Fruit fly (Drosophila melanogaster) whole organism, embryonic: ENCODE measurements around the gene CG34307.

Experiments used
- BEAF-32 ChIP-seq: fragments of 200-800 bp; sonication (Bioruptor generic); optimal IDR thresholded peaks from 3 replicates; lab custom pipeline; 2017; ENCODE audit warnings: missing biosample characterization, missing genetic modification characterization, mild to moderate bottlenecking, moderate library complexity, missing genetic modification reagents
- Bgb ChIP-seq: fragments of 200-800 bp; sonication (Bioruptor generic); IDR thresholded peaks from 2 replicates; pipeline ENCODE4 v1.3.6; 2022; ENCODE audit warnings: missing biosample characterization, missing genetic modification characterization; ENCODE audit not compliant: partially characterized antibody
- Bteb2 ChIP-seq: fragments of 200-800 bp; sonication (Bioruptor generic); optimal IDR thresholded peaks from 2 replicates; lab custom pipeline; 2016; ENCODE audit warnings: missing biosample characterization, missing genetic modification characterization
- CG10366 ChIP-seq: fragments of 200-800 bp; sonication (Bioruptor generic); IDR thresholded peaks from 2 replicates; pipeline ENCODE4 v1.3.6; 2022; ENCODE audit warnings: missing biosample characterization, missing genetic modification characterization
- CG14050 ChIP-seq: fragments of 200-800 bp; sonication (Bioruptor generic); IDR thresholded peaks from 3 replicates; pipeline ENCODE4 v1.3.6; 2022; ENCODE audit warnings: missing biosample characterization, missing genetic modification characterization
- CG15601 ChIP-seq: fragments of 200-800 bp; sonication (Bioruptor generic); optimal IDR thresholded peaks from 3 replicates; lab custom pipeline; 2019; ENCODE audit warnings: missing biosample characterization, mild to moderate bottlenecking, missing genetic modification characterization, moderate library complexity
- CG1647 ChIP-seq: fragments of 200-800 bp; sonication (Bioruptor generic); optimal IDR thresholded peaks from 3 replicates; lab custom pipeline; 2016; ENCODE audit warnings: missing biosample characterization, missing genetic modification characterization
- CG16863 ChIP-seq: fragments of 200-800 bp; sonication (Bioruptor generic); optimal IDR thresholded peaks from 3 replicates; lab custom pipeline; 2016; ENCODE audit warnings: missing biosample characterization, missing genetic modification characterization
- CG2116 ChIP-seq: fragments of 200-800 bp; sonication (Bioruptor generic); optimal IDR thresholded peaks from 3 replicates; lab custom pipeline; 2018; ENCODE audit warnings: missing biosample characterization, mild to moderate bottlenecking, missing genetic modification characterization
- CG2678 ChIP-seq: fragments of 200-800 bp; sonication (Bioruptor generic); optimal IDR thresholded peaks from 3 replicates; lab custom pipeline; 2019; ENCODE audit warnings: missing biosample characterization, mild to moderate bottlenecking, missing genetic modification characterization, moderate library complexity
- CG31365 ChIP-seq: fragments of 200-800 bp; sonication (Bioruptor generic); optimal IDR thresholded peaks from 2 replicates; lab custom pipeline; 2018; ENCODE audit warnings: missing biosample characterization, mild to moderate bottlenecking, missing genetic modification characterization
- CG33213 ChIP-seq: fragments of 200-800 bp; sonication (Bioruptor generic); optimal IDR thresholded peaks from 3 replicates; lab custom pipeline; 2016; ENCODE audit warnings: missing biosample characterization, missing genetic modification characterization
- CG3726 ChIP-seq: fragments of 200-800 bp; sonication (Bioruptor generic); IDR thresholded peaks from 3 replicates; pipeline ENCODE4, ENCODE4 v1.3.6; 2022; ENCODE audit warnings: missing biosample characterization, missing genetic modification characterization
- CG4282 ChIP-seq: fragments of 200-800 bp; sonication (Bioruptor generic); optimal IDR thresholded peaks from 2 replicates; lab custom pipeline; 2016; ENCODE audit warnings: missing biosample characterization, missing genetic modification characterization
- CG4820 ChIP-seq: fragments of 200-800 bp; sonication (Bioruptor generic); optimal IDR thresholded peaks from 3 replicates; lab custom pipeline; 2016; ENCODE audit warnings: missing biosample characterization, missing genetic modification characterization
- CG6654 ChIP-seq: fragments of 200-800 bp; sonication (Bioruptor generic); optimal IDR thresholded peaks from 2 replicates; lab custom pipeline; 2017; ENCODE audit warnings: missing biosample characterization, mild to moderate bottlenecking, missing genetic modification characterization
- CG8359 ChIP-seq: fragments of 200-800 bp; sonication (Bioruptor generic); optimal IDR thresholded peaks from 2 replicates; lab custom pipeline; 2017; ENCODE audit warnings: missing biosample characterization, mild to moderate bottlenecking, missing genetic modification characterization, borderline replicate concordance
- D ChIP-seq, 2 experiments: fragments of 200-800 bp in 1 of 2; fragments of >200 bp in 1 of 2; sonication (Bioruptor generic) in 1 of 2; optimal IDR thresholded peaks; 2 replicates in 1 of 2; 3 replicates in 1 of 2; lab custom pipeline; 2017; ENCODE audit warnings: mild to moderate bottlenecking in 1 of 2, missing biosample characterization in 1 of 2, missing genetic modification characterization in 1 of 2, missing genetic modification reagents in 1 of 2
- D19A ChIP-seq: fragments of 200-800 bp; optimal IDR thresholded peaks from 3 replicates; lab custom pipeline; 2019; ENCODE audit warnings: missing biosample characterization, mild to moderate bottlenecking, missing genetic modification characterization, moderate library complexity
- Deaf1 ChIP-seq: fragments of 200-800 bp; optimal IDR thresholded peaks from 3 replicates; lab custom pipeline; 2019; ENCODE audit warnings: missing biosample characterization, mild to moderate bottlenecking, missing genetic modification characterization, moderate library complexity
- Doc3 ChIP-seq: fragments of 200-800 bp; sonication (Bioruptor generic); IDR thresholded peaks from 3 replicates; pipeline ENCODE4 v1.3.6; 2022; ENCODE audit warnings: missing biosample characterization, missing genetic modification characterization; ENCODE audit not compliant: partially characterized antibody
- Eip74EF ChIP-seq, 2 experiments: fragments of 200-800 bp in 1 of 2; fragments of >200 bp in 1 of 2; sonication (Bioruptor generic) in 1 of 2; optimal IDR thresholded peaks; 2 replicates each; lab custom pipeline; 2017 to 2019; ENCODE audit warnings: missing biosample characterization in 2 of 2, missing genetic modification characterization in 2 of 2, mild to moderate bottlenecking in 1 of 2, moderate library complexity in 1 of 2
- Fer1 ChIP-seq: fragments of 200-800 bp; sonication (Bioruptor generic); optimal IDR thresholded peaks from 2 replicates; lab custom pipeline; 2017; ENCODE audit warnings: missing biosample characterization, mild to moderate bottlenecking, missing genetic modification characterization
- Hr39 ChIP-seq: fragments of >200 bp; optimal IDR thresholded peaks from 2 replicates; lab custom pipeline; 2017
- Hr51 ChIP-seq, 2 experiments: fragments of 200-800 bp; sonication (Bioruptor generic); optimal IDR thresholded peaks; 2 replicates in 1 of 2; 3 replicates in 1 of 2; lab custom pipeline; 2016 to 2018; ENCODE audit warnings: missing biosample characterization in 2 of 2, missing genetic modification characterization in 2 of 2, mild to moderate bottlenecking in 1 of 2, moderate library complexity in 1 of 2
- Hsf ChIP-seq: fragments of 200-800 bp; sonication (Bioruptor generic); optimal IDR thresholded peaks from 3 replicates; lab custom pipeline; 2016; ENCODE audit warnings: missing biosample characterization, missing genetic modification characterization
- Meics ChIP-seq: fragments of 200-800 bp; sonication (Bioruptor generic); optimal IDR thresholded peaks from 2 replicates; lab custom pipeline; 2017; ENCODE audit warnings: missing biosample characterization, mild to moderate bottlenecking, missing genetic modification characterization
- Mes4 ChIP-seq: fragments of 200-800 bp; sonication (Bioruptor generic); optimal IDR thresholded peaks from 2 replicates; lab custom pipeline; 2016; ENCODE audit warnings: missing biosample characterization, missing genetic modification characterization
- Oli ChIP-seq: fragments of 200-800 bp; sonication (Bioruptor generic); optimal IDR thresholded peaks from 2 replicates; lab custom pipeline; 2018; ENCODE audit warnings: missing biosample characterization, mild to moderate bottlenecking, missing genetic modification characterization, moderate library complexity
- Pdp1 ChIP-seq, 2 experiments: fragments of 200-800 bp; sonication (Bioruptor generic); optimal IDR thresholded peaks; 3 replicates each; lab custom pipeline; 2016; ENCODE audit warnings: missing biosample characterization in 2 of 2, missing genetic modification characterization in 2 of 2, mild to moderate bottlenecking in 1 of 2, moderate library complexity in 1 of 2
- Side ChIP-seq: fragments of 200-800 bp; sonication (Bioruptor generic); optimal IDR thresholded peaks from 2 replicates; lab custom pipeline; 2016; ENCODE audit warnings: missing biosample characterization, missing genetic modification characterization
- Usf ChIP-seq: fragments of 200-800 bp; sonication (Bioruptor generic); optimal IDR thresholded peaks from 2 replicates; lab custom pipeline; 2017; ENCODE audit warnings: missing genotype, missing biosample characterization, missing genetic modification characterization
- bab2 ChIP-seq: fragments of 200-800 bp; sonication (Bioruptor generic); optimal IDR thresholded peaks from 2 replicates; lab custom pipeline; 2016; ENCODE audit warnings: missing biosample characterization, missing genetic modification characterization
- bowl ChIP-seq: fragments of 200-800 bp; sonication (Bioruptor generic); IDR thresholded peaks from 2 replicates; pipeline ENCODE4 v1.3.6; 2022; ENCODE audit warnings: missing biosample characterization, missing genetic modification characterization
- bsh ChIP-seq, 2 experiments: fragments of 200-800 bp; sonication (Bioruptor generic); optimal IDR thresholded peaks; 2 replicates each; lab custom pipeline; 2017 to 2018; ENCODE audit warnings: mild to moderate bottlenecking in 2 of 2, missing biosample characterization in 2 of 2, missing genetic modification characterization in 2 of 2, moderate library complexity in 1 of 2
- cad ChIP-seq: fragments of >200 bp; optimal IDR thresholded peaks from 2 replicates; lab custom pipeline; 2017; ENCODE audit warnings: missing biosample characterization, missing genetic modification characterization
- cato ChIP-seq: fragments of 200-800 bp; sonication (Bioruptor generic); optimal IDR thresholded peaks from 2 replicates; lab custom pipeline; 2016; ENCODE audit warnings: missing biosample characterization, missing genetic modification characterization, borderline replicate concordance
- eyg ChIP-seq: fragments of 200-800 bp; sonication (Bioruptor generic); optimal IDR thresholded peaks from 3 replicates; lab custom pipeline; 2016; ENCODE audit warnings: missing biosample characterization, missing genetic modification characterization
- fd96Cb ChIP-seq: fragments of 200-800 bp; sonication (Bioruptor generic); optimal IDR thresholded peaks from 2 replicates; lab custom pipeline; 2018; ENCODE audit warnings: missing biosample characterization, mild to moderate bottlenecking, missing genetic modification characterization, moderate library complexity
- grau ChIP-seq: fragments of 200-800 bp; optimal IDR thresholded peaks from 3 replicates; lab custom pipeline; 2019; ENCODE audit warnings: missing biosample characterization, mild to moderate bottlenecking, missing genetic modification characterization, moderate library complexity
- gt ChIP-seq: fragments of 200-800 bp; sonication (Bioruptor generic); IDR thresholded peaks from 2 replicates; pipeline ENCODE4 v1.3.6; 2022; ENCODE audit warnings: missing biosample characterization, missing genetic modification characterization
- luna ChIP-seq: fragments of 200-800 bp; sonication (Bioruptor generic); optimal IDR thresholded peaks from 2 replicates; lab custom pipeline; 2016; ENCODE audit warnings: missing biosample characterization, missing genetic modification characterization
- shn ChIP-seq: fragments of 200-800 bp; sonication (Bioruptor generic); optimal IDR thresholded peaks from 3 replicates; lab custom pipeline; 2016; ENCODE audit warnings: missing biosample characterization, missing genetic modification characterization
- sisA ChIP-seq: fragments of 200-800 bp; sonication (Bioruptor generic); IDR thresholded peaks from 2 replicates; pipeline ENCODE4 v1.3.6; 2022; ENCODE audit warnings: missing biosample characterization, missing genetic modification characterization
- so ChIP-seq: fragments of 200-800 bp; sonication (Bioruptor generic); IDR thresholded peaks from 3 replicates; pipeline ENCODE4 v1.3.6; 2022; ENCODE audit warnings: missing biosample characterization, missing genetic modification characterization
- tap ChIP-seq: fragments of 200-800 bp; optimal IDR thresholded peaks from 3 replicates; lab custom pipeline; 2019; ENCODE audit warnings: missing biosample characterization, mild to moderate bottlenecking, missing genetic modification characterization, moderate library complexity
- twi ChIP-seq: fragments of 200-800 bp; optimal IDR thresholded peaks from 2 replicates; lab custom pipeline; 2019; ENCODE audit warnings: missing biosample characterization, mild to moderate bottlenecking, missing genetic modification characterization, moderate library complexity
- tx ChIP-seq: fragments of 200-800 bp; sonication (Bioruptor generic); optimal IDR thresholded peaks from 2 replicates; lab custom pipeline; 2016; ENCODE audit warnings: missing biosample characterization, missing genetic modification characterization
- unpg ChIP-seq: fragments of 200-800 bp; sonication (Bioruptor generic); optimal IDR thresholded peaks from 3 replicates; lab custom pipeline; 2018; ENCODE audit warnings: missing biosample characterization, mild to moderate bottlenecking, missing genetic modification characterization, moderate library complexity

CG34307 gene

dm6 chr3R:11947079-11947869 lies 49.9 kb downstream of the CG34307 start (continued):
- TF ChIP-seq CG2678 = peak; percentile 32
- no peak for TF ChIP-seq twi (tag; lab: Kevin White, UChicago)
- no peak for TF ChIP-seq BEAF-32 (GFP tag; lab: Kevin White, UChicago)
- no peak for TF ChIP-seq CG6654 (GFP tag; lab: Kevin White, UChicago)
- TF ChIP-seq CG15601 (tag; lab: Kevin White, UChicago) = no peak
- TF ChIP-seq unpg (GFP tag; lab: Kevin White, UChicago) = peak; percentile 27
- peak; percentile 84 for TF ChIP-seq grau
- TF ChIP-seq D (optimal IDR thresholded peaks at IDR 0.05; lab: Kevin White, UChicago) = no peak
- TF ChIP-seq D (GFP tag; optimal IDR thresholded peaks at IDR 0.05; lab: Kevin White, UChicago) = no peak
- TF ChIP-seq Meics (GFP tag; lab: Kevin White, UChicago) = no peak
- peak; percentile 18 for TF ChIP-seq Oli (tag; lab: Kevin White, UChicago)
- TF ChIP-seq eyg = no peak
- TF ChIP-seq sisA (GFP tag; lab: Robert Waterston, UW) = peak; percentile 43
- no peak for TF ChIP-seq Mes4
- peak in 1 of 2 experiments; percentile 22 for TF ChIP-seq Hr51 (GFP tag; optimal IDR thresholded peaks at IDR 0.05; lab: Kevin White, UChicago)
- no peak for TF ChIP-seq Bteb2 (GFP tag; lab: Kevin White, UChicago)
- no peak for TF ChIP-seq CG4282 (GFP tag; lab: Kevin White, UChicago)
- no peak for TF ChIP-seq Pdp1 (GFP tag; optimal IDR thresholded peaks at IDR 0.05; lab: Kevin White, UChicago)
- no peak for TF ChIP-seq luna (GFP tag; lab: Kevin White, UChicago)
- no peak for TF ChIP-seq Side
- no peak for TF ChIP-seq Hr39 (lab: Kevin White, UChicago)
- no peak for TF ChIP-seq bab2 (GFP tag; lab: Kevin White, UChicago)
- TF ChIP-seq Hsf = peak; percentile 6
- TF ChIP-seq cad (GFP tag; lab: Kevin White, UChicago) = no peak
- no peak for TF ChIP-seq Fer1 (GFP tag; lab: Kevin White, UChicago)
- TF ChIP-seq CG31365 = no peak
- TF ChIP-seq tx (GFP tag; lab: Kevin White, UChicago) = no peak
- no peak for TF ChIP-seq D19A (tag; lab: Kevin White, UChicago)
- TF ChIP-seq bsh (GFP tag; optimal IDR thresholded peaks at IDR 0.05; lab: Kevin White, UChicago) = peak in 1 of 2 experiments; percentile 19
- TF ChIP-seq so = no peak
- TF ChIP-seq bowl = no peak
- TF ChIP-seq CG14050 (GFP tag; lab: Robert Waterston, UW) = no peak
- TF ChIP-seq CG2116 = no peak
- TF ChIP-seq cato = no peak
- TF ChIP-seq CG1647 (GFP tag; lab: Kevin White, UChicago) = no peak
- no peak for TF ChIP-seq CG8359 (GFP tag; lab: Kevin White, UChicago)
- TF ChIP-seq gt = no peak
- TF ChIP-seq Usf (GFP tag; lab: Kevin White, UChicago) = no peak
- TF ChIP-seq shn (GFP tag; lab: Kevin White, UChicago) = no peak
- no peak for TF ChIP-seq fd96Cb (tag; lab: Kevin White, UChicago)
- TF ChIP-seq CG16863 (GFP tag; lab: Kevin White, UChicago) = peak; percentile 23
- TF ChIP-seq Doc3 (GFP tag; lab: Robert Waterston, UW) = no peak
- no peak for TF ChIP-seq Eip74EF (GFP tag; optimal IDR thresholded peaks at IDR 0.05; lab: Kevin White, UChicago)
- TF ChIP-seq Bgb (GFP tag; lab: Robert Waterston, UW) = no peak
- no peak for TF ChIP-seq Deaf1 (tag; lab: Kevin White, UChicago)
- TF ChIP-seq CG10366 (GFP tag; lab: Robert Waterston, UW) = no peak; the same call in 1 of the 2 replicates
- TF ChIP-seq CG4820 (GFP tag; lab: Kevin White, UChicago) = no peak
- TF ChIP-seq CG33213 (GFP tag; lab: Kevin White, UChicago) = no peak
- TF ChIP-seq CG3726 = no peak
- no peak for TF ChIP-seq tap (tag; lab: Kevin White, UChicago)
